Worm (Caenorhabditis elegans): ENCODE measurements around the gene nhr-227.

- no peak for TF ChIP-seq aly-2 (tag; optimal IDR thresholded peaks at IDR 0.05)
- no peak for TF ChIP-seq elt-3 (tag; optimal IDR thresholded peaks at IDR 0.05)
- no peak for TF ChIP-seq unc-39 (tag; optimal IDR thresholded peaks at IDR 0.05)
- TF ChIP-seq nhr-237 (tag; optimal IDR thresholded peaks at IDR 0.05): no peak
- TF ChIP-seq nhr-76 (tag; optimal IDR thresholded peaks at IDR 0.05): no peak
- no peak for TF ChIP-seq ama-1 (optimal IDR thresholded peaks at IDR 0.05)
- no peak for TF ChIP-seq egl-5 (tag; optimal IDR thresholded peaks at IDR 0.05)
- no peak for TF ChIP-seq nhr-12 (tag; optimal IDR thresholded peaks at IDR 0.05)
- TF ChIP-seq unc-62 (GFP tag; optimal IDR thresholded peaks at IDR 0.05): no peak
- no peak for TF ChIP-seq mdl-1 (tag; optimal IDR thresholded peaks at IDR 0.05)
- no peak for TF ChIP-seq ztf-4 (tag; optimal IDR thresholded peaks at IDR 0.05)
Observed at ce11 chrV:2238012-2238411, 47.2 kb upstream of the nhr-227 start.

Data from whole organism, L3 larva.